Fruit fly (Drosophila melanogaster): ENCODE measurements around the gene RpS6.
A peak's percentile ranks its signal among the peaks of the same experiment; 100 is the strongest.

The RpS6 gene

DNA sequence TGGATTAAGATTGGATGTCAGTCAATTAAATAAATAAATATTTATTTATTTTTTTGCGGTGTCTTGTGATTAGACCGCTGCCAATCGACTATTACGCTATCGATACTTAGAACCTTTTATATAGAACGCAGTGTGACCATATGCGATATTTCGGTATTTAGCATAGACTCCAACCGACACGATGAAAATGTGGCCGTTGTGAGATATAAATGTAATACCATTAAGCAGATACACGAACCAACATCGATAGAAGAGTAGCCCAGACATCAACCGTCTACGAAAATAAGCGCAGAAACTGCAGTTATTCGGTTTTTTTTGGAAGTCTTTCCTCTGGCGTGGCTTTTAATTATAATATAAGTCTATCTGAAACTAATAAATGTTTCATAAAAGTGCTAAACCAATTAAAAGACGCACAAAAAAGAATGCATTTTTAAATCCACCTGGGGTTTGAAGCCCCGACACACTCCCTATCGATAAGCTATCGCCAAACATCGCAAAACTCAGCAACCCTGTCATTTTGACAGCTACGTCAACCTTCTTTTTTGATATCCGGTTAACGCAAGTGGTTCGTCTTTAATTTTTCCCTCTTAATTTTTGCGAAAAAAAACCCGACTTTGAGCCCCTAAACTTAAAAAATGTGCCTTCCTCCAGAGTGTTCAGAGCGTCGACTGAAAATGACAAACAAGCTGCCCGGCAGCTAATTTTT lies 32.2 kb upstream of the RpS6 start, which contains the start of the genes Dhdds and RpS14a (continued):
- TF ChIP-seq lov (optimal IDR thresholded peaks at IDR 0.05), result no peak
- 0 out of 3 replicates have a peak, but pooled peaks have one; percentile 29 for TF ChIP-seq lov (GFP tag; IDR thresholded peaks at IDR 0.05)
- TF ChIP-seq Gug (GFP tag; IDR thresholded peaks at IDR 0.05), result 0 out of 4 replicates have a peak, but pooled peaks have one; percentile 11
- TF ChIP-seq Pdp1 (GFP tag; optimal IDR thresholded peaks at IDR 0.05), result peak; percentile 28 to 48
- no peak for TF ChIP-seq wdn (GFP tag; IDR thresholded peaks at IDR 0.05)
- no peak for TF ChIP-seq ems (GFP tag; optimal IDR thresholded peaks at IDR 0.05)
- peak; percentile 54 for TF ChIP-seq CG18262 (tag; optimal IDR thresholded peaks at IDR 0.05)
- TF ChIP-seq Meics (GFP tag; optimal IDR thresholded peaks at IDR 0.05), result peak; percentile 80
- TF ChIP-seq CG7556 (GFP tag; optimal IDR thresholded peaks at IDR 0.05), result peak; percentile 51
- peak; percentile 36 for TF ChIP-seq sqz (GFP tag; optimal IDR thresholded peaks at IDR 0.05)
- TF ChIP-seq eve (GFP tag; optimal IDR thresholded peaks at IDR 0.05), result no peak
- peak; percentile 54 for TF ChIP-seq Vsx1 (GFP tag; optimal IDR thresholded peaks at IDR 0.05)
- TF ChIP-seq run (tag; optimal IDR thresholded peaks at IDR 0.05), result no peak

DNA sequence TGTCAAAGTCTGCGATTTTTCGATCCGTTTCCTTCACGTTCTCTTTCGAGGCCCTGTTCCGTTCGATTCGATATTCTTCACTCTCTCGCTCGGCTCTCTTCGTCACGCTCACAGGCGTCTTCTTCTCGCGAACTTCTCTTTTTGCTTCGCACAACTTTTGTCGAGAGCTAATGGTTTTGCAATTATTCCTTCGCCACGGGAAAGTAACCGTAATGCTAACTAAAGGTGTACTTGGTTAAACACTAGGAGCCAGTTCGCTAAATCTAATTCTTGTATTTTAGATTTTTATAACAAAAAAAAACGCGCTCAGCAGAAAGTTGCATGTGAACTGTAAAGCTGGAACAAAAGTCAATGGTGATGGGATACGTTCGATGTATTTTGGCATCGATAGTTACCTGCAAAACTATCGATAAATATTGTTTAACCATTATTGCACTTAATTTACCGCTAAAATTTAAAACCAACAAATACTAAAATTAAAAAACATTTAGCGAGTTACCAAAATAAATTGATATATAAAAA lies 30.0 kb upstream of the RpS6 start, which contains the start of gene mahe:
TSS of gene mahe (minus strand) at position 355 of the 522 bp plus-strand sequence.
- peak; percentile 85 for TF ChIP-seq Dref (GFP tag; IDR thresholded peaks at IDR 0.05)
- no peak; the same call in 2 of the 3 replicates for TF ChIP-seq jigr1 (GFP tag; IDR thresholded peaks at IDR 0.05)
- no peak for TF ChIP-seq Nf-YA (GFP tag; IDR thresholded peaks at IDR 0.05)
- no peak for TF ChIP-seq unpg (GFP tag; optimal IDR thresholded peaks at IDR 0.05)
- no peak for TF ChIP-seq CG14441 (GFP tag; IDR thresholded peaks at IDR 0.05)
- no peak for TF ChIP-seq dmrt99B (tag; optimal IDR thresholded peaks at IDR 0.05)
- TF ChIP-seq CG1024 (GFP tag; IDR thresholded peaks at IDR 0.05), result no peak
- no peak for TF ChIP-seq crp (GFP tag; optimal IDR thresholded peaks at IDR 0.05)
- no peak for TF ChIP-seq repo (GFP tag; optimal IDR thresholded peaks at IDR 0.05)
- no peak for TF ChIP-seq dan (GFP tag; IDR thresholded peaks at IDR 0.05)
- TF ChIP-seq CG17612 (GFP tag; IDR thresholded peaks at IDR 0.05), result no peak
- TF ChIP-seq CG3726 (GFP tag; IDR thresholded peaks at IDR 0.05), result no peak
- TF ChIP-seq CG34376 (GFP tag; optimal IDR thresholded peaks at IDR 0.05), result peak; percentile 37
- TF ChIP-seq shn (GFP tag; optimal IDR thresholded peaks at IDR 0.05), result no peak
- no peak for TF ChIP-seq psq (GFP tag; optimal IDR thresholded peaks at IDR 0.05)
- TF ChIP-seq nau (GFP tag; optimal IDR thresholded peaks at IDR 0.05), result no peak
- TF ChIP-seq pnt (GFP tag; optimal IDR thresholded peaks at IDR 0.05), result no peak
- TF ChIP-seq CG4404 (GFP tag; IDR thresholded peaks at IDR 0.05), result no peak
- no peak for TF ChIP-seq CG33557 (GFP tag; optimal IDR thresholded peaks at IDR 0.05)
- no peak for TF ChIP-seq CG14667 (GFP tag; IDR thresholded peaks at IDR 0.05)
- TF ChIP-seq Blimp-1 (GFP tag; optimal IDR thresholded peaks at IDR 0.05), result no peak
- TF ChIP-seq ab (GFP tag; optimal IDR thresholded peaks at IDR 0.05), result no peak
- TF ChIP-seq gsb (GFP tag; IDR thresholded peaks at IDR 0.05), result no peak
- no peak for TF ChIP-seq CG13775 (GFP tag; optimal IDR thresholded peaks at IDR 0.05)
- no peak for TF ChIP-seq ash1 (GFP tag; optimal IDR thresholded peaks at IDR 0.05)
- no peak for TF ChIP-seq CG10565 (GFP tag; optimal IDR thresholded peaks at IDR 0.05)
- no peak for TF ChIP-seq chif (GFP tag; optimal IDR thresholded peaks at IDR 0.05)
- no peak for TF ChIP-seq crol (GFP tag; IDR thresholded peaks at IDR 0.05)
- TF ChIP-seq row (GFP tag; IDR thresholded peaks at IDR 0.05), result peak; percentile 32; the same call in 1 of the 3 replicates
- TF ChIP-seq gem (tag; optimal IDR thresholded peaks at IDR 0.05), result no peak
- TF ChIP-seq CG11695 (GFP tag; IDR thresholded peaks at IDR 0.05), result no peak
- no peak for TF ChIP-seq CG10959 (GFP tag; IDR thresholded peaks at IDR 0.05)
- no peak for TF ChIP-seq lilli (GFP tag; optimal IDR thresholded peaks at IDR 0.05)
- TF ChIP-seq Drgx (GFP tag; IDR thresholded peaks at IDR 0.05), result no peak
- TF ChIP-seq CG2116 (GFP tag; optimal IDR thresholded peaks at IDR 0.05), result peak; percentile 91
- peak in 1 of 2 experiments; percentile 67 for TF ChIP-seq tll (GFP tag; optimal IDR thresholded peaks at IDR 0.05)

All from whole organism, embryonic.